Worm (Caenorhabditis elegans): ENCODE results near the gene F09E5.11.

- TF ChIP-seq him-1 (tag; optimal IDR thresholded peaks at IDR 0.05) = peak; percentile 74
- TF ChIP-seq W03F9.2 (tag; optimal IDR thresholded peaks at IDR 0.05) = no peak
- TF ChIP-seq dao-5 (tag; optimal IDR thresholded peaks at IDR 0.05) = no peak
These were observed 31.9 kb downstream of the F09E5.11 start for ce11 chrII:5326024-5326627.
